Worm (Caenorhabditis elegans): ENCODE measurements around the gene col-158.

ce11 chrV:11849408-11849807, 20.0 kb downstream of the col-158 start:
- no peak for TF ChIP-seq rnt-1 (tag; optimal IDR thresholded peaks at IDR 0.05)
- no peak for TF ChIP-seq dsc-1 (tag; optimal IDR thresholded peaks at IDR 0.05)
- TF ChIP-seq nhr-77 (tag; optimal IDR thresholded peaks at IDR 0.05), result no peak
- no peak for TF ChIP-seq aha-1 (tag; optimal IDR thresholded peaks at IDR 0.05)
- TF ChIP-seq pqm-1 (tag; optimal IDR thresholded peaks at IDR 0.05), result no peak
- TF ChIP-seq snpc-4 (tag; optimal IDR thresholded peaks at IDR 0.05), result no peak
- TF ChIP-seq ztf-11 (tag; optimal IDR thresholded peaks at IDR 0.05), result no peak
- no peak for TF ChIP-seq lin-15B (tag; optimal IDR thresholded peaks at IDR 0.05)
- no peak for TF ChIP-seq nhr-12 (tag; optimal IDR thresholded peaks at IDR 0.05)
- no peak for TF ChIP-seq dpl-1 (GFP tag; optimal IDR thresholded peaks at IDR 0.05)
- TF ChIP-seq nhr-237 (tag; optimal IDR thresholded peaks at IDR 0.05), result no peak
- no peak for TF ChIP-seq unc-62 (GFP tag; optimal IDR thresholded peaks at IDR 0.05)
- no peak for TF ChIP-seq blmp-1 (tag; optimal IDR thresholded peaks at IDR 0.05)
